Worm (Caenorhabditis elegans): ENCODE results near the gene clc-5.

DNA sequence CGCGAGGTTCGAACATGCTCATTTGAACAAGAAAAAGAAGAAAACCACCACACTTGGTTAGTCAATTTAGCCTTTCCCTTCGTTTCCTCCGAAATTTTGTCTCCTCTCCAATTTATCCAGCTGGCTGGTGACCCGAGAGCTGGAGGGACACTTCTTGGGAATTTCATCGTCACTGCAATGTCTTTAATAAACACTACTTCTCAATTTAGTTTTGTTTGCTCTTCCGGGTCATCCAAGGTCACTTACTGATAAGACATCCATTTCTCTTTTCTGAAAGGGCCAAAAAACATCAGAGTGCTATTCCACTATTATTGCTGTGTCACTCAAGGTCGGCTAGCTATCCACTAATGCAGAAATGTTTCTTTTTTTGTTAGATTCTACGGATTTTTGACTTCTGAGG is 28.0 kb upstream of the clc-5 start, which contains the start of gene C10A4.3:
- TF ChIP-seq flt-1 (GFP tag; IDR thresholded peaks at IDR 0.05) (no peak), hmg-4 (GFP tag; optimal IDR thresholded peaks at IDR 0.05) (no peak), tbx-11 (GFP tag; IDR thresholded peaks at IDR 0.05) (no peak), F13C5.2 (tag; optimal IDR thresholded peaks at IDR 0.05) (no peak), ama-1 (optimal IDR thresholded peaks at IDR 0.05) (no peak)
